Worm (Caenorhabditis elegans) whole organism, young adult: ENCODE measurements around the gene F44E5.17.

Source experiments
- F52B5.7 ChIP-seq: sonication (generic microtip); optimal IDR thresholded peaks from 2 replicates; lab custom pipeline; 2016; ENCODE audit warnings: mild to moderate bottlenecking, missing genetic modification characterization, missing compliant biosample characterization
- ama-1 ChIP-seq, 3 experiments: fragments of 150-350 bp in 1 of 3; sonication (generic microtip) in 2 of 3; optimal IDR thresholded peaks; 2 replicates each; lab custom pipeline; 2014 to 2018; ENCODE audit warnings: missing biosample characterization in 2 of 3, missing genetic modification characterization in 2 of 3, missing genetic modification reagents in 2 of 3
- nfya-1 ChIP-seq: sonication (generic microtip); optimal IDR thresholded peaks from 2 replicates; lab custom pipeline; 2017; ENCODE audit warnings: antibody characterized with exemption, missing compliant biosample characterization, missing genetic modification characterization, borderline replicate concordance; ENCODE audit not compliant: insufficient read depth
- repo-1 ChIP-seq: sonication (generic microtip); optimal IDR thresholded peaks from 2 replicates; lab custom pipeline; 2017; ENCODE audit warnings: mild to moderate bottlenecking, missing genetic modification characterization, missing compliant biosample characterization
- xnd-1 ChIP-seq: sonication (generic microtip); optimal IDR thresholded peaks from 2 replicates; lab custom pipeline; 2016; ENCODE audit warnings: missing genotype, missing genetic modification reagents, missing genetic modification characterization, missing compliant biosample characterization

ce11 chrII:11720819-11721218, 27.6 kb downstream of the F44E5.17 start:
- no peak for TF ChIP-seq xnd-1 (tag; lab: Kevin White, UChicago)
- TF ChIP-seq nfya-1: no peak
- TF ChIP-seq repo-1 (tag; lab: Kevin White, UChicago): no peak
- no peak for TF ChIP-seq F52B5.7 (tag; lab: Kevin White, UChicago)
- TF ChIP-seq ama-1 (optimal IDR thresholded peaks at IDR 0.05; lab: Kevin White, UChicago): no peak
- TF ChIP-seq ama-1 (GFP tag; optimal IDR thresholded peaks at IDR 0.05; lab: Kevin White, UChicago): no peak
